Fruit fly (Drosophila melanogaster) whole organism, prepupa: ENCODE measurements around the gene Enoph.
A peak's percentile ranks its signal among the peaks of the same experiment; 100 is the strongest.

Source experiments
- CG10631 ChIP-seq: fragments of 200-800 bp; sonication (Bioruptor generic); optimal IDR thresholded peaks from 2 replicates; lab custom pipeline; 2016; ENCODE audit warnings: missing biosample characterization, missing genetic modification characterization
- CG10669 ChIP-seq: fragments of 200-800 bp; sonication (Bioruptor generic); optimal IDR thresholded peaks from 3 replicates; lab custom pipeline; 2018; ENCODE audit warnings: missing biosample characterization, mild to moderate bottlenecking, missing genetic modification characterization, moderate library complexity
- CG11902 ChIP-seq: fragments of 200-800 bp; sonication (Bioruptor generic); optimal IDR thresholded peaks from 3 replicates; lab custom pipeline; 2016; ENCODE audit warnings: missing biosample characterization, missing genetic modification characterization
- CG15336 ChIP-seq: fragments of 200-800 bp; sonication (Bioruptor generic); IDR thresholded peaks from 2 replicates; pipeline ENCODE4 v1.3.6; 2022; ENCODE audit warnings: missing biosample characterization, missing genetic modification characterization
- CG1621 ChIP-seq: fragments of 200-800 bp; sonication (Bioruptor generic); optimal IDR thresholded peaks from 3 replicates; lab custom pipeline; 2018; ENCODE audit warnings: missing biosample characterization, mild to moderate bottlenecking, missing genetic modification characterization
- CG31627 ChIP-seq: fragments of 200-800 bp; sonication (Bioruptor generic); optimal IDR thresholded peaks from 3 replicates; lab custom pipeline; 2016; ENCODE audit warnings: missing biosample characterization, missing genetic modification characterization
- CG32006 ChIP-seq: fragments of 200-800 bp; sonication (Bioruptor generic); optimal IDR thresholded peaks from 3 replicates; lab custom pipeline; 2017; ENCODE audit warnings: missing biosample characterization, mild to moderate bottlenecking, missing genetic modification characterization
- CG34406 ChIP-seq: fragments of 200-800 bp; sonication (Bioruptor generic); optimal IDR thresholded peaks from 3 replicates; lab custom pipeline; 2016; ENCODE audit warnings: missing biosample characterization, missing genetic modification characterization
- CG3919 ChIP-seq: fragments of 200-800 bp; sonication (Bioruptor generic); optimal IDR thresholded peaks from 3 replicates; lab custom pipeline; 2016; ENCODE audit warnings: missing biosample characterization, missing genetic modification characterization
- CG4318 ChIP-seq: fragments of 200-800 bp; sonication (Bioruptor generic); optimal IDR thresholded peaks from 3 replicates; lab custom pipeline; 2017; ENCODE audit warnings: missing biosample characterization, mild to moderate bottlenecking, missing genetic modification characterization
- CG6163 ChIP-seq: fragments of 200-800 bp; sonication (Bioruptor generic); IDR thresholded peaks from 3 replicates; pipeline ENCODE4 v1.3.6; 2022; ENCODE audit warnings: missing biosample characterization, missing genetic modification characterization
- CG6276 ChIP-seq: fragments of 200-800 bp; sonication (Bioruptor generic); optimal IDR thresholded peaks from 2 replicates; lab custom pipeline; 2017; ENCODE audit warnings: missing biosample characterization, mild to moderate bottlenecking, missing genetic modification characterization
- CG6792 ChIP-seq: fragments of 200-800 bp; sonication (Bioruptor generic); optimal IDR thresholded peaks from 3 replicates; lab custom pipeline; 2016; ENCODE audit warnings: missing biosample characterization, missing genetic modification characterization
- CG6808 ChIP-seq: fragments of 200-800 bp; sonication (Bioruptor generic); optimal IDR thresholded peaks from 3 replicates; lab custom pipeline; 2017; ENCODE audit warnings: missing biosample characterization, missing genetic modification characterization, mild to moderate bottlenecking, moderate library complexity, missing genetic modification reagents
- CG6854 ChIP-seq: fragments of 200-800 bp; sonication (Bioruptor generic); optimal IDR thresholded peaks from 2 replicates; lab custom pipeline; 2017; ENCODE audit warnings: missing biosample characterization, mild to moderate bottlenecking, missing genetic modification characterization
- CG8119 ChIP-seq: fragments of 200-800 bp; sonication (Bioruptor generic); IDR thresholded peaks from 3 replicates; pipeline ENCODE4 v1.3.6; 2022; ENCODE audit warnings: missing biosample characterization, missing genetic modification characterization
- CG8319 ChIP-seq: fragments of 200-800 bp; sonication (Bioruptor generic); optimal IDR thresholded peaks from 3 replicates; lab custom pipeline; 2016; ENCODE audit warnings: missing biosample characterization, missing genetic modification characterization
- CG9139 ChIP-seq: fragments of 200-800 bp; sonication (Bioruptor generic); optimal IDR thresholded peaks from 3 replicates; lab custom pipeline; 2017; ENCODE audit warnings: missing biosample characterization, mild to moderate bottlenecking, missing genetic modification characterization
- Eip75B ChIP-seq: fragments of 200-800 bp; sonication (Bioruptor generic); optimal IDR thresholded peaks from 3 replicates; lab custom pipeline; 2016; ENCODE audit warnings: missing biosample characterization, missing genetic modification characterization
- Eip78C ChIP-seq: fragments of 200-800 bp; sonication (Bioruptor generic); peaks from one replicate; lab custom pipeline; 2016; ENCODE audit warnings: missing biosample characterization, missing genetic modification characterization
- Ets21C ChIP-seq: fragments of 200-800 bp; sonication (Bioruptor generic); optimal IDR thresholded peaks from 3 replicates; lab custom pipeline; 2016; ENCODE audit warnings: missing biosample characterization, missing genetic modification characterization
- Ets96B ChIP-seq: fragments of 200-800 bp; optimal IDR thresholded peaks from 2 replicates; lab custom pipeline; 2019; ENCODE audit warnings: missing biosample characterization, mild to moderate bottlenecking, missing genetic modification characterization, moderate library complexity
- Gug ChIP-seq: fragments of 200-800 bp; sonication (Bioruptor generic); IDR thresholded peaks from 2 replicates; pipeline ENCODE4 v1.3.6; 2022; ENCODE audit warnings: missing biosample characterization, missing genetic modification characterization
- Hr38 ChIP-seq: sonication (Bioruptor generic); optimal IDR thresholded peaks from 2 replicates; lab custom pipeline; 2016; ENCODE audit warnings: missing biosample characterization, missing genetic modification characterization
- Smox ChIP-seq: fragments of 200-800 bp; sonication (Bioruptor generic); optimal IDR thresholded peaks from 3 replicates; lab custom pipeline; 2016; ENCODE audit warnings: missing biosample characterization, missing genetic modification characterization
- Sox14 ChIP-seq: fragments of 200-800 bp; sonication (Bioruptor generic); optimal IDR thresholded peaks from 3 replicates; lab custom pipeline; 2016; ENCODE audit warnings: missing biosample characterization, missing genetic modification characterization
- Sox15 ChIP-seq: fragments of 200-800 bp; sonication (Bioruptor generic); optimal IDR thresholded peaks from 3 replicates; lab custom pipeline; 2016; ENCODE audit warnings: missing biosample characterization, missing genetic modification characterization
- achi ChIP-seq: fragments of 200-800 bp; sonication (Bioruptor generic); optimal IDR thresholded peaks from 3 replicates; lab custom pipeline; 2016; ENCODE audit warnings: missing biosample characterization, missing genetic modification characterization
- acj6 ChIP-seq: fragments of 200-800 bp; sonication (Bioruptor generic); optimal IDR thresholded peaks from 3 replicates; lab custom pipeline; 2016; ENCODE audit warnings: missing biosample characterization, missing genetic modification characterization
- cyc ChIP-seq: fragments of 200-800 bp; sonication (Bioruptor generic); optimal IDR thresholded peaks from 3 replicates; lab custom pipeline; 2016; ENCODE audit warnings: missing biosample characterization, missing genetic modification characterization
- dac ChIP-seq: fragments of 200-800 bp; sonication (Bioruptor generic); optimal IDR thresholded peaks from 2 replicates; lab custom pipeline; 2017; ENCODE audit warnings: missing biosample characterization, mild to moderate bottlenecking, missing genetic modification characterization
- dsx ChIP-seq: fragments of 200-800 bp; optimal IDR thresholded peaks from 3 replicates; lab custom pipeline; 2019; ENCODE audit warnings: missing biosample characterization, mild to moderate bottlenecking, missing genetic modification characterization, moderate library complexity; ENCODE audit not compliant: poor library complexity, severe bottlenecking
- eg ChIP-seq: fragments of 200-800 bp; sonication (Bioruptor generic); IDR thresholded peaks from 3 replicates; pipeline ENCODE4 v1.3.6; 2022; ENCODE audit warnings: missing biosample characterization, missing genetic modification characterization
- fd85E ChIP-seq: fragments of 200-800 bp; sonication (Bioruptor generic); optimal IDR thresholded peaks from 3 replicates; lab custom pipeline; 2016; ENCODE audit warnings: missing biosample characterization, missing genetic modification characterization
- lz ChIP-seq: fragments of 200-800 bp; sonication (Bioruptor generic); optimal IDR thresholded peaks from 3 replicates; lab custom pipeline; 2016; ENCODE audit warnings: missing biosample characterization, missing genetic modification characterization
- net ChIP-seq: fragments of 200-800 bp; sonication (Bioruptor generic); optimal IDR thresholded peaks from 3 replicates; lab custom pipeline; 2016; ENCODE audit warnings: missing biosample characterization, missing genetic modification characterization
- pdm3 ChIP-seq: fragments of 200-800 bp; sonication (Bioruptor generic); optimal IDR thresholded peaks from 3 replicates; lab custom pipeline; 2016; ENCODE audit warnings: missing biosample characterization, missing genetic modification characterization
- salr ChIP-seq, 2 experiments: fragments of 200-800 bp; sonication (Bioruptor generic); optimal IDR thresholded peaks; 3 replicates each; lab custom pipeline; 2016 to 2018; ENCODE audit warnings: missing biosample characterization in 2 of 2, missing genetic modification characterization in 2 of 2, mild to moderate bottlenecking in 1 of 2
- spab ChIP-seq: fragments of 200-800 bp; sonication (Bioruptor generic); optimal IDR thresholded peaks from 2 replicates; lab custom pipeline; 2017; ENCODE audit warnings: missing biosample characterization, mild to moderate bottlenecking, missing genetic modification characterization, missing genetic modification reagents
- svp ChIP-seq: fragments of 200-800 bp; sonication (Bioruptor generic); peaks from one replicate; lab custom pipeline; 2016; ENCODE audit warnings: missing biosample characterization, missing genetic modification characterization
- topi ChIP-seq: fragments of 200-800 bp; sonication (Bioruptor generic); optimal IDR thresholded peaks from 3 replicates; lab custom pipeline; 2016; ENCODE audit warnings: missing biosample characterization, missing genetic modification characterization
- vri ChIP-seq: fragments of 200-800 bp; sonication (Bioruptor generic); optimal IDR thresholded peaks from 3 replicates; lab custom pipeline; 2016; ENCODE audit warnings: missing biosample characterization, mild to moderate bottlenecking, missing genetic modification characterization

Enoph gene

DNA sequence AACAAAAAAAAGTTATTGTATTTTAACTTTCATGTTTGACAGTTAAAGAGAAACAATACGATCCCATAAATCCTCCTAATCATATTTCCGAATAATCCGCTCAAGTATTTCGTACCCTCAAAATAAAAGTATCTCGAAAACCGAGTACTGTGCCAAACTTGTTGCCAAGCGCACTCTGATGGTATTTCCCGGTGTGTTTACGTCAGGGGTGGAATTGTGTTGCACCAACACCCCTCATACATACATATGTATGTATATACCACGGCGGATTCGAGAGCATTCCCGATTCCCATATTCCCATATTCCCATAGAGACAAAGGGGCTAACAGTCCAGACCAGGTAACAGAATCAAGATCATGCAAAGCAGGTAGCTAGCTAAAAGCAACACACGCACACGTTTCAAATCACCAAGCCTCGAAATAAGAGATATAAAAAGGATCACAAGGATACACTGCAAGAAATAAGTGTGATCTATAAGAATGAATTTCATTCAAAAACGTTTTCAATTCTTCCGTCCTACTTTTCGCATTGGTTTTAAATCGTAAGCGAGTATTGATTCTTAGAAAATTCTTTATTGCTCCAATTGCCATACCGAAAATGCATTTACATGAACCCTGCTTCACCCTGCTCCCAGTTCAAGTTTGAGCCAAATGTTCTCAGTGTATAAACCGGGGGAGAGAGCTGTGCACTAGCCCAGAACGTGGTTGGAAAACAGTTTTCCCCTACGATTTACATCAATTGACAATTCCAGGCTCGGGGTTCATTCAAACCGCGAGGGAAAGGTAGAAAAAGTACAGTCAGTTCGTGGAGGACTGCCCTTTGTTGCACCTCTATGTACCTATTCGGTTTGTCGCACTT is 44.4 kb downstream of the Enoph start (continued):
- peak; percentile 63 for TF ChIP-seq CG10669 (GFP tag; lab: Kevin White, UChicago)
- peak; percentile 28; the same call in 1 of the 3 replicates for TF ChIP-seq CG6163 (GFP tag; lab: Robert Waterston, UW)
- no peak for TF ChIP-seq Hr38 (GFP tag; lab: Kevin White, UChicago)
- TF ChIP-seq topi = peak; percentile 23
- TF ChIP-seq acj6 (GFP tag; lab: Kevin White, UChicago) = peak; percentile 41
- peak; percentile 50 for TF ChIP-seq dsx (GFP tag; lab: Kevin White, UChicago)
- peak; percentile 43 for TF ChIP-seq achi
- TF ChIP-seq eg (GFP tag; lab: Robert Waterston, UW) = no peak
- no peak for TF ChIP-seq CG6854 (GFP tag; lab: Kevin White, UChicago)
- TF ChIP-seq vri (GFP tag; lab: Kevin White, UChicago) = no peak
- peak; percentile 71 for TF ChIP-seq Eip75B (GFP tag; lab: Kevin White, UChicago)
- no peak for TF ChIP-seq fd85E (GFP tag; lab: Kevin White, UChicago)
- peak; percentile 79 for TF ChIP-seq svp (GFP tag; lab: Kevin White, UChicago)
- TF ChIP-seq Gug = 0 out of 2 replicates have a peak, but pooled peaks have one; percentile 16
- peak; percentile 36 for TF ChIP-seq CG1621 (tag; lab: Kevin White, UChicago)
- TF ChIP-seq CG34406 (GFP tag; lab: Kevin White, UChicago) = peak; percentile 9
- peak in 1 of 2 experiments; percentile 20 for TF ChIP-seq salr (GFP tag; optimal IDR thresholded peaks at IDR 0.05; lab: Kevin White, UChicago)
- TF ChIP-seq Ets21C = no peak
- peak; percentile 49 for TF ChIP-seq pdm3 (GFP tag; lab: Kevin White, UChicago)
- TF ChIP-seq CG31627 (GFP tag; lab: Kevin White, UChicago) = peak; percentile 26
- TF ChIP-seq cyc = no peak
- 0 out of 2 replicates have a peak, but pooled peaks have one; percentile 35 for TF ChIP-seq CG15336
- TF ChIP-seq CG6808 (GFP tag; lab: Kevin White, UChicago) = peak; percentile 72
- no peak for TF ChIP-seq CG8319 (GFP tag; lab: Kevin White, UChicago)
- TF ChIP-seq Smox (GFP tag; lab: Kevin White, UChicago) = no peak
- no peak for TF ChIP-seq CG4318
- peak; percentile 25 for TF ChIP-seq CG6792 (GFP tag; lab: Kevin White, UChicago)
- TF ChIP-seq spab = peak; percentile 49
- TF ChIP-seq Sox14 (GFP tag; lab: Kevin White, UChicago) = peak; percentile 65
- peak; percentile 65 for TF ChIP-seq Ets96B (tag; lab: Kevin White, UChicago)
- no peak for TF ChIP-seq net (GFP tag; lab: Kevin White, UChicago)
- TF ChIP-seq CG32006 (GFP tag; lab: Kevin White, UChicago) = peak; percentile 52
- TF ChIP-seq CG3919 (GFP tag; lab: Kevin White, UChicago) = peak; percentile 65

DNA sequence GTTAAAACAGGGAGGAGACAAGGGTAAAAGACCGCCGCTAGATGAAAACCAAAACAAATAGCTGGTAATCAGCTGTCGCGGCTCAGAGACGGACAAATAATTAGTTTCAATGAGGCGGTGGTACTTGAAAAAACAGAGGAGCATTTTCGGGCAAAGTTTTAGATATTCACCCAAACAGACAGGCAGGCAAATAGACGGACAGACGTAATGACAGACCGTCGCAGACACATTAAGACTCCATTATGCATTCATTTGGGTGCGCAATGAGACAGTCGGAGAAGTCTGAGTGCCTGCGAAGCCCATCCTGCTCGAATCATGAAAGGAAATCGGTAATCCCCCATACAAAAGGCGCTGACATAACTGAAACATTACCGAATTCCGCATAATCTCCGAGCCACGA is 45.1 kb downstream of the Enoph start:
- TF ChIP-seq fd85E (GFP tag; lab: Kevin White, UChicago) (no peak), Sox15 (GFP tag; lab: Kevin White, UChicago) (no peak), CG34406 (GFP tag; lab: Kevin White, UChicago) (no peak), CG8119 (GFP tag; lab: Robert Waterston, UW) (no peak), spab (no peak), cyc (no peak), CG9139 (no peak), CG32006 (GFP tag; lab: Kevin White, UChicago) (no peak), lz (GFP tag; lab: Kevin White, UChicago) (no peak), CG6276 (GFP tag; lab: Kevin White, UChicago) (no peak), pdm3 (GFP tag; lab: Kevin White, UChicago) (no peak), CG4318 (no peak), achi (no peak), CG10631 (no peak), dac (GFP tag; lab: Kevin White, UChicago) (no peak), CG11902 (GFP tag; lab: Kevin White, UChicago) (no peak), Hr38 (GFP tag; lab: Kevin White, UChicago) (no peak), CG6792 (GFP tag; lab: Kevin White, UChicago) (no peak), Eip78C (GFP tag; lab: Kevin White, UChicago) (no peak)
